Worm (Caenorhabditis elegans) whole organism, L4/young adult: ENCODE measurements around the gene srg-32.

Experiments used
- W03F9.2 ChIP-seq: fragments of 150-350 bp; optimal IDR thresholded peaks from 2 replicates; lab custom pipeline; 2014; ENCODE audit warnings: missing biosample characterization, missing genetic modification characterization
- dao-5 ChIP-seq: sonication (generic microtip); optimal IDR thresholded peaks from 2 replicates; lab custom pipeline; 2016; ENCODE audit warnings: missing genotype, missing genetic modification characterization, moderate library complexity, missing compliant biosample characterization
- him-1 ChIP-seq: sonication (generic microtip); optimal IDR thresholded peaks from 2 replicates; lab custom pipeline; 2016; ENCODE audit warnings: missing genotype, missing genetic modification reagents, missing genetic modification characterization, missing compliant biosample characterization

DNA sequence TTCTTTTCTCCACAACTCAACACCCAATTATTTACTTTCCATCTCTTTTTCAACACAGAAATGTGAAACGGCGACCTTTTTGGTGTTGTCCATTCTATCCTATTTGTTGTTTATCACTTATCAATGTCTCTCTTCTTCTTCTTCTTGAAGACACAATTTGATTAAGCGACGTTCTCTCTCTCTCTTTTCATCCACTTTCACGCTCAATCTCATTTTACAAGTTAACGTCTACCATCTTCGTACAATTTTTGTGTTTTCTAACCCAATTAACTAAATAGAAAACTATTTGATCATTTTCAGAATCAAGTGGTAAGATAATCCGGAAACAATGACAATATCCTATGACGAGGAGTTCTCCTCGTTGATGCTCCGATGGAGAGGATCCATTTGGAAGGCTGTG lies 30.9 kb downstream of the srg-32 start, which contains the start of gene best-14:
- TF ChIP-seq dao-5 (tag; lab: Kevin White, UChicago): no peak
- TF ChIP-seq him-1 (tag; lab: Kevin White, UChicago): no peak
- TF ChIP-seq W03F9.2 (tag; lab: Kevin White, UChicago): no peak
